Worm (Caenorhabditis elegans): ENCODE results near the gene arrd-5.
A peak's percentile ranks its signal among the peaks of the same experiment; 100 is the strongest.

Gene arrd-5

ce11 chrII:9871061-9871460 lies 36.0 kb downstream of the arrd-5 start, which contains the start of gene chil-7:
chil-7 (minus strand) TSS chrII:9871172.
- TF ChIP-seq mxl-3 (GFP tag; optimal IDR thresholded peaks at IDR 0.05) (no peak), daf-12 (tag; optimal IDR thresholded peaks at IDR 0.05) (no peak), unc-62 (GFP tag; optimal IDR thresholded peaks at IDR 0.05 in 1 of 2) (peak in 1 of 2 experiments; percentile 97), unc-62 (tag; optimal IDR thresholded peaks at IDR 0.05) (no peak)

- TF ChIP-seq nhr-76 (tag; optimal IDR thresholded peaks at IDR 0.05) (no peak), aha-1 (tag) (peak; percentile 37), mes-2 (tag; optimal IDR thresholded peaks at IDR 0.05; ENCODE audit: poor library complexity, severe bottlenecking) (no peak)
Observed at ce11 chrII:9872961-9873360, 37.9 kb downstream of the arrd-5 start, which contains the start of gene chil-8. chil-8 (minus strand) TSS chrII:9873061.

- TF ChIP-seq skn-1 (tag; optimal IDR thresholded peaks at IDR 0.05) (no peak), nhr-28 (tag; optimal IDR thresholded peaks at IDR 0.05) (no peak), ZK546.5 (tag; optimal IDR thresholded peaks at IDR 0.05) (no peak), dmd-8 (GFP tag; IDR thresholded peaks at IDR 0.05) (no peak), nhr-42 (GFP tag; IDR thresholded peaks at IDR 0.05) (no peak), hif-1 (tag; optimal IDR thresholded peaks at IDR 0.05) (no peak), jun-1 (tag; optimal IDR thresholded peaks at IDR 0.05) (no peak), sdz-12 (GFP tag; optimal IDR thresholded peaks at IDR 0.05) (no peak), nhr-48 (tag; optimal IDR thresholded peaks at IDR 0.05) (no peak), Y48G9A.11 (GFP tag; IDR thresholded peaks at IDR 0.05) (no peak)
Observed at ce11 chrII:9874508-9875229, 39.6 kb downstream of the arrd-5 start, which contains the start of the genes chil-2 and ctsa-3.2. chil-2 (minus strand) TSS chrII:9874608. ctsa-3.2 (plus strand) TSS chrII:9875179.

DNA sequence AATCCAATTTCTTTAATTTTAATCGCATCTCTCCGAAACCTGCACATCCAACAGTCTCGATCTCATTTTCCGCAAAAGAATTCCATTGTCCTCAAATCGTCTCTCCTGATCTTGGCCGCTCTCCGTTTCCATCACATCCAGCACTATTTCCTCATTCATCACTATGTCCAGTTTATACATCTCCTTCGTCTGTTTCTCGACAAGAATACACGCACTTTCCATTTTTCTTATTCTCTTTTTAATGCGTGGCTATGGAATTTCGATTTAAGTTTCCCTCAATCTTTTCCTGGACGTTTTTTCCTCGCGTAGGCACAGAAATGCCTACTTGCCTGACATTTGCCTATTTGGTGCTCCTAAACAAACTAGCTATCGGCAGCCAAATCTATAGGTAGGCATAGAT lies 44.8 kb downstream of the arrd-5 start:
- TF ChIP-seq aha-1 (tag) (peak; percentile 73), unc-62 (GFP tag; optimal IDR thresholded peaks at IDR 0.05 in 1 of 2) (peak in 1 of 2 experiments; percentile 8), unc-62 (tag; optimal IDR thresholded peaks at IDR 0.05) (no peak), dmd-9 (GFP tag; IDR thresholded peaks at IDR 0.05) (no peak), sdz-12 (GFP tag; optimal IDR thresholded peaks at IDR 0.05) (no peak)

- TF ChIP-seq nhr-42 (GFP tag; IDR thresholded peaks at IDR 0.05) (no peak), madf-9 (GFP tag; conservative IDR thresholded peaks at IDR 0.05) (no peak), nhr-28 (tag; optimal IDR thresholded peaks at IDR 0.05) (peak; percentile 11), nhr-10 (tag; optimal IDR thresholded peaks at IDR 0.05) (no peak)
Observed at ce11 chrII:9880826-9881225, 45.8 kb downstream of the arrd-5 start, which contains the start of gene C08H9.15. C08H9.15 (plus strand) TSS chrII:9881193.

ce11 chrII:9886216-9886615 lies 51.2 kb downstream of the arrd-5 start, which contains the start of gene algn-8:
algn-8 (minus strand) TSS chrII:9886442.
- TF ChIP-seq vab-7 (GFP tag; IDR thresholded peaks at IDR 0.05) (no peak), ama-1 (optimal IDR thresholded peaks at IDR 0.05) (no peak), lin-13 (GFP tag; optimal IDR thresholded peaks at IDR 0.05) (no peak), pqm-1 (tag; optimal IDR thresholded peaks at IDR 0.05) (no peak), nhr-10 (tag; optimal IDR thresholded peaks at IDR 0.05) (no peak), F10B5.3 (tag; optimal IDR thresholded peaks at IDR 0.05) (peak; percentile 3), skn-1 (tag; optimal IDR thresholded peaks at IDR 0.05) (no peak), attf-4 (tag; optimal IDR thresholded peaks at IDR 0.05) (no peak), hlh-11 (tag; optimal IDR thresholded peaks at IDR 0.05) (no peak), hmg-1.1 (GFP tag; IDR thresholded peaks at IDR 0.05) (no peak), zip-2 (tag; optimal IDR thresholded peaks at IDR 0.05) (no peak), F44E2.7 (GFP tag; IDR thresholded peaks at IDR 0.05) (no peak), duxl-1 (tag; optimal IDR thresholded peaks at IDR 0.05; ENCODE audit: poor library complexity) (peak; percentile 46), Y105C5A.15 (GFP tag; IDR thresholded peaks at IDR 0.05) (no peak), lin-29 (GFP tag; IDR thresholded peaks at IDR 0.05) (no peak), snpc-1.2 (GFP tag; IDR thresholded peaks at IDR 0.05) (no peak), zip-11 (GFP tag; IDR thresholded peaks at IDR 0.05) (no peak), daf-19 (GFP tag; conservative IDR thresholded peaks at IDR 0.05) (no peak), mxl-3 (GFP tag; optimal IDR thresholded peaks at IDR 0.05) (no peak), ctbp-1 (GFP tag; IDR thresholded peaks at IDR 0.05) (no peak), tag-97 (GFP tag; IDR thresholded peaks at IDR 0.05) (no peak), mdl-1 (tag; optimal IDR thresholded peaks at IDR 0.05) (no peak), nhr-77 (tag; optimal IDR thresholded peaks at IDR 0.05) (no peak), T26A8.4 (GFP tag; IDR thresholded peaks at IDR 0.05) (0 out of 2 replicates have a peak, but pooled peaks have one; percentile 49), snpc-4 (tag; optimal IDR thresholded peaks at IDR 0.05) (no peak)
